Worm (Caenorhabditis elegans) whole organism, young adult: ENCODE measurements around the gene ets-10.

Experiments
- B0261.1 ChIP-seq: sonication (generic microtip); optimal IDR thresholded peaks from 2 replicates; lab custom pipeline; 2016; ENCODE audit warnings: mild to moderate bottlenecking, missing genetic modification characterization, moderate library complexity, missing compliant biosample characterization
- C06A6.2 ChIP-seq: fragments of 200-800 bp; sonication (Bioruptor generic); conservative IDR thresholded peaks from 2 replicates; pipeline ENCODE4 v1.3.6; 2022; ENCODE audit warnings: missing genetic modification characterization, missing compliant biosample characterization
- F49E8.2 ChIP-seq: sonication (generic microtip); optimal IDR thresholded peaks from 3 replicates; lab custom pipeline; 2017; ENCODE audit warnings: missing genetic modification characterization, mild to moderate bottlenecking, missing compliant biosample characterization, antibody characterized with exemption, moderate library complexity; ENCODE audit not compliant: insufficient read depth
- F55B11.4 ChIP-seq: sonication (generic microtip); optimal IDR thresholded peaks from 2 replicates; lab custom pipeline; 2016; ENCODE audit warnings: missing compliant biosample characterization, missing genetic modification characterization, borderline replicate concordance; ENCODE audit not compliant: insufficient read depth
- K11D2.4 ChIP-seq: fragments of 200-800 bp; sonication (Bioruptor generic); IDR thresholded peaks from 2 replicates; pipeline ENCODE4 v1.3.6; 2022; ENCODE audit warnings: missing genetic modification reagents, missing genetic modification characterization, missing compliant biosample characterization
- Y95B8A.8 ChIP-seq: fragments of 200-800 bp; sonication (Bioruptor generic); IDR thresholded peaks from 2 replicates; pipeline ENCODE4 v1.3.6; 2022; ENCODE audit warnings: missing genetic modification reagents, missing genetic modification characterization, missing compliant biosample characterization
- bed-2 ChIP-seq: fragments of 200-800 bp; sonication (Bioruptor generic); IDR thresholded peaks from 2 replicates; pipeline ENCODE4 v1.3.6; 2022; ENCODE audit warnings: missing genetic modification reagents, missing genetic modification characterization, missing compliant biosample characterization
- ceh-100 ChIP-seq: fragments of 200-800 bp; sonication (Bioruptor generic); IDR thresholded peaks from 2 replicates; pipeline ENCODE4 v1.3.6; 2022; ENCODE audit warnings: missing genetic modification reagents, missing genetic modification characterization, missing compliant biosample characterization
- ceh-40 ChIP-seq: fragments of 200-800 bp; sonication (Bioruptor generic); IDR thresholded peaks from 2 replicates; pipeline ENCODE4 v1.3.6; 2022; ENCODE audit warnings: missing genetic modification characterization, missing compliant biosample characterization
- ceh-91 ChIP-seq: fragments of 200-800 bp; sonication (Bioruptor generic); IDR thresholded peaks from 2 replicates; pipeline ENCODE4 v1.3.6; 2022; ENCODE audit warnings: missing genetic modification reagents, missing genetic modification characterization, missing compliant biosample characterization
- die-1 ChIP-seq: sonication (generic microtip); optimal IDR thresholded peaks from 2 replicates; lab custom pipeline; 2016; ENCODE audit warnings: missing genotype, mild to moderate bottlenecking, missing genetic modification characterization, missing compliant biosample characterization
- dpl-1 ChIP-seq: fragments of 150-350 bp; optimal IDR thresholded peaks from 2 replicates; lab custom pipeline; 2014; ENCODE audit warnings: missing biosample characterization, missing genetic modification reagents, missing genetic modification characterization
- efl-1 ChIP-seq: fragments of 150-350 bp; optimal IDR thresholded peaks from 2 replicates; lab custom pipeline; 2014; ENCODE audit warnings: missing biosample characterization, missing genetic modification reagents, missing genetic modification characterization
- fkh-3 ChIP-seq: sonication (generic microtip); optimal IDR thresholded peaks from 2 replicates; lab custom pipeline; 2016; ENCODE audit warnings: mild to moderate bottlenecking, missing genetic modification characterization, missing compliant biosample characterization
- hlh-12 ChIP-seq: sonication (generic microtip); optimal IDR thresholded peaks from 2 replicates; lab custom pipeline; 2016; ENCODE audit warnings: missing genetic modification characterization, missing compliant biosample characterization
- hmg-1.2 ChIP-seq: fragments of 200-800 bp; sonication (Bioruptor generic); IDR thresholded peaks from 2 replicates; pipeline ENCODE4 v1.3.6; 2022; ENCODE audit warnings: missing genetic modification reagents, missing genetic modification characterization, missing compliant biosample characterization
- lin-35 ChIP-seq, 3 experiments: fragments of 150-350 bp in 2 of 3; sonication (generic microtip) in 1 of 3; optimal IDR thresholded peaks; 2 replicates each; lab custom pipeline; 2014 to 2018; ENCODE audit warnings: missing biosample characterization in 3 of 3, missing genetic modification characterization in 3 of 3, missing genetic modification reagents in 3 of 3
- lin-54 ChIP-seq: fragments of 200-800 bp; sonication (Bioruptor generic); optimal IDR thresholded peaks from 2 replicates; lab custom pipeline; 2018; ENCODE audit warnings: mild to moderate bottlenecking, missing genetic modification characterization, missing compliant biosample characterization
- lsy-27 ChIP-seq: sonication (generic microtip); optimal IDR thresholded peaks from 2 replicates; lab custom pipeline; 2017; ENCODE audit warnings: missing genetic modification characterization, mild to moderate bottlenecking, missing compliant biosample characterization, antibody characterized with exemption, missing genotype, borderline replicate concordance; ENCODE audit not compliant: insufficient read depth
- madf-3 ChIP-seq: fragments of 200-800 bp; sonication (Bioruptor generic); IDR thresholded peaks from 2 replicates; pipeline ENCODE4 v1.3.6; 2022; ENCODE audit warnings: missing genetic modification reagents, missing genetic modification characterization, missing compliant biosample characterization
- madf-6 ChIP-seq: fragments of 200-800 bp; sonication (Bioruptor generic); IDR thresholded peaks from 2 replicates; pipeline ENCODE4 v1.3.6; 2022; ENCODE audit warnings: missing genetic modification reagents, missing genetic modification characterization, missing compliant biosample characterization
- mcd-1 ChIP-seq: fragments of 200-800 bp; sonication (Bioruptor generic); IDR thresholded peaks from 2 replicates; pipeline ENCODE4 v1.3.6; 2022; ENCODE audit warnings: missing genetic modification reagents, missing genetic modification characterization, missing compliant biosample characterization
- mel-28 ChIP-seq: sonication (generic microtip); optimal IDR thresholded peaks from 2 replicates; lab custom pipeline; 2016; ENCODE audit warnings: borderline replicate concordance, mild to moderate bottlenecking, missing genetic modification characterization, missing compliant biosample characterization
- mxl-1 ChIP-seq: sonication (generic microtip); optimal IDR thresholded peaks from 2 replicates; lab custom pipeline; 2016; ENCODE audit warnings: missing genetic modification characterization, missing compliant biosample characterization
- nfya-2 ChIP-seq: fragments of 200-800 bp; sonication (Bioruptor generic); IDR thresholded peaks from 2 replicates; pipeline ENCODE4 v1.3.6; 2022; ENCODE audit warnings: missing genetic modification reagents, missing genetic modification characterization, missing compliant biosample characterization
- nfyb-1 ChIP-seq: fragments of 200-800 bp; sonication (Bioruptor generic); IDR thresholded peaks from 2 replicates; pipeline ENCODE4 v1.3.6; 2022; ENCODE audit warnings: missing genetic modification reagents, missing genetic modification characterization, missing compliant biosample characterization
- nhr-120 ChIP-seq: fragments of 200-800 bp; sonication (Bioruptor generic); IDR thresholded peaks from 2 replicates; pipeline ENCODE4 v1.3.6; 2022; ENCODE audit warnings: missing genetic modification characterization, missing compliant biosample characterization
- nhr-179 ChIP-seq: sonication (generic microtip); optimal IDR thresholded peaks from 2 replicates; lab custom pipeline; 2016; ENCODE audit warnings: mild to moderate bottlenecking, missing genetic modification characterization, missing compliant biosample characterization
- nhr-80 ChIP-seq: sonication (generic microtip); optimal IDR thresholded peaks from 2 replicates; lab custom pipeline; 2016; ENCODE audit warnings: missing genetic modification characterization, missing compliant biosample characterization
- nhr-90 ChIP-seq: sonication (generic microtip); optimal IDR thresholded peaks from 2 replicates; lab custom pipeline; 2016; ENCODE audit warnings: missing genotype, mild to moderate bottlenecking, missing genetic modification characterization, missing compliant biosample characterization
- rcor-1 ChIP-seq: fragments of 200-800 bp; sonication (Bioruptor generic); IDR thresholded peaks from 2 replicates; pipeline ENCODE4 v1.3.6; 2022; ENCODE audit warnings: missing genetic modification reagents, missing genetic modification characterization, missing compliant biosample characterization
- snpc-1.3 ChIP-seq: sonication (generic microtip); optimal IDR thresholded peaks from 2 replicates; lab custom pipeline; 2017; ENCODE audit warnings: missing genetic modification characterization, mild to moderate bottlenecking, missing compliant biosample characterization, antibody characterized with exemption, moderate library complexity, missing genotype, missing genetic modification reagents; ENCODE audit not compliant: insufficient read depth
- snpc-3.4 ChIP-seq: sonication (generic microtip); optimal IDR thresholded peaks from 2 replicates; lab custom pipeline; 2017; ENCODE audit warnings: missing genetic modification characterization, mild to moderate bottlenecking, missing compliant biosample characterization, antibody characterized with exemption, moderate library complexity, missing genotype, missing genetic modification reagents
- somi-1 ChIP-seq: fragments of 200-800 bp; sonication (Bioruptor generic); optimal IDR thresholded peaks from 2 replicates; lab custom pipeline; 2018; ENCODE audit warnings: mild to moderate bottlenecking, missing genetic modification characterization, missing compliant biosample characterization
- tlf-1 ChIP-seq: fragments of 200-800 bp; sonication (Bioruptor generic); optimal IDR thresholded peaks from 2 replicates; lab custom pipeline; 2018; ENCODE audit warnings: mild to moderate bottlenecking, missing genetic modification characterization, missing compliant biosample characterization
- unc-130 ChIP-seq: sonication (generic microtip); optimal IDR thresholded peaks from 2 replicates; lab custom pipeline; 2016; ENCODE audit warnings: missing genetic modification reagents, missing genetic modification characterization, missing compliant biosample characterization
- unc-62 ChIP-seq: fragments of 150-350 bp; optimal IDR thresholded peaks from 2 replicates; lab custom pipeline; 2014; ENCODE audit warnings: missing biosample characterization, missing genetic modification reagents, missing genetic modification characterization
- zim-3 ChIP-seq: sonication (generic microtip); optimal IDR thresholded peaks from 2 replicates; lab custom pipeline; 2017; ENCODE audit warnings: mild to moderate bottlenecking, missing genetic modification characterization, moderate library complexity, missing compliant biosample characterization
- ztf-22 ChIP-seq: fragments of 200-800 bp; sonication (Bioruptor generic); optimal IDR thresholded peaks from 2 replicates; lab custom pipeline; 2018; ENCODE audit warnings: mild to moderate bottlenecking, missing genetic modification characterization, moderate library complexity, missing compliant biosample characterization
- ztf-3 ChIP-seq: fragments of 200-800 bp; sonication (Bioruptor generic); optimal IDR thresholded peaks from 2 replicates; lab custom pipeline; 2018; ENCODE audit warnings: mild to moderate bottlenecking, missing genetic modification characterization, missing compliant biosample characterization

The ets-10 gene

DNA sequence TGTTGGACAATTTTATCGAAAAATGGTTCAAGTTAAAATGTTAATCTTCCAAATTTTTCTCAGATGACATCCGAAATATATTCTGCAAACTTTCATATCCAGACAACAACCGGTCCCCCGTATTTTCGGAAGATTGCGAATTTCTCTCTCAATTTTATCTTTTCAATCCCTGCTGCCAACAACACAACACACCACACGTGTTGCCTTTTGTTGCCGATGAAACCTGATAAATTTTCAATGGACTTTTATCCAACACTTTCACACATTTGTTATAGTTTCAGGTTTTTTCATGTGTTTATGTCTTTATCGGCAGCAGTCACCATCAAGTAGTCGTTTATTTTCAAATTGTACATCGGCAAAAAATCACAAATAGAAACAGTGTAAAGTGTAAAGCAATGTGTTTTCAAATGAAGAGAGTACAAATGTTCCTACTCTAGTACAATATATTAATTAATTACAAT is 37.7 kb upstream of the ets-10 start (continued):
- TF ChIP-seq ztf-3 (GFP tag; lab: Kevin White, UChicago): no peak
- no peak for TF ChIP-seq madf-6 (GFP tag; lab: Robert Waterston, UW)
- no peak for TF ChIP-seq nhr-179 (tag; lab: Kevin White, UChicago)
- TF ChIP-seq ztf-22 (GFP tag; lab: Kevin White, UChicago): no peak
- peak; percentile 53 for TF ChIP-seq nhr-80 (tag; lab: Kevin White, UChicago)
- no peak for TF ChIP-seq nfya-2
- no peak for TF ChIP-seq die-1 (tag; lab: Kevin White, UChicago)
- no peak for TF ChIP-seq ceh-91 (GFP tag; lab: Robert Waterston, UW)
- TF ChIP-seq nhr-120 (GFP tag; lab: Robert Waterston, UW): no peak
- no peak for TF ChIP-seq mcd-1 (GFP tag; lab: Robert Waterston, UW)
- no peak for TF ChIP-seq mxl-1 (tag; lab: Kevin White, UChicago)
- no peak for TF ChIP-seq lin-54 (GFP tag; lab: Kevin White, UChicago)
- TF ChIP-seq snpc-1.3: no peak
- no peak for TF ChIP-seq lin-35 (GFP tag; optimal IDR thresholded peaks at IDR 0.05; lab: Kevin White, UChicago)
- TF ChIP-seq hmg-1.2: no peak
- TF ChIP-seq bed-2: no peak
- TF ChIP-seq ceh-100 (GFP tag; lab: Robert Waterston, UW): no peak
- TF ChIP-seq Y95B8A.8 (GFP tag; lab: Robert Waterston, UW): no peak
- TF ChIP-seq madf-3 (GFP tag; lab: Robert Waterston, UW): 0 out of 2 replicates have a peak, but pooled peaks have one; percentile 38
- TF ChIP-seq unc-130 (GFP tag; lab: Kevin White, UChicago): no peak
- TF ChIP-seq zim-3 (tag; lab: Kevin White, UChicago): no peak
- TF ChIP-seq dpl-1 (GFP tag; lab: Kevin White, UChicago): no peak
- TF ChIP-seq mel-28 (tag; lab: Kevin White, UChicago): no peak
- TF ChIP-seq snpc-3.4: no peak
- 0 out of 2 replicates have a peak, but pooled peaks have one; percentile 10 for TF ChIP-seq K11D2.4 (GFP tag; lab: Robert Waterston, UW)
- no peak for TF ChIP-seq efl-1
- TF ChIP-seq B0261.1 (tag; lab: Kevin White, UChicago): no peak
- no peak for TF ChIP-seq fkh-3 (tag; lab: Kevin White, UChicago)
- peak; percentile 49 for TF ChIP-seq tlf-1
- TF ChIP-seq F49E8.2 (tag; lab: Kevin White, UChicago): no peak
- peak; percentile 18 for TF ChIP-seq nhr-90 (tag; lab: Kevin White, UChicago)
- TF ChIP-seq F55B11.4 (tag; lab: Kevin White, UChicago): no peak
- no peak for TF ChIP-seq lsy-27 (tag; lab: Kevin White, UChicago)
- no peak for TF ChIP-seq unc-62
- TF ChIP-seq ceh-40 (GFP tag; lab: Robert Waterston, UW): no peak
- TF ChIP-seq somi-1 (GFP tag; lab: Kevin White, UChicago): peak; percentile 25
- no peak for TF ChIP-seq hlh-12
- TF ChIP-seq nfyb-1 (GFP tag; lab: Robert Waterston, UW): 0 out of 2 replicates have a peak, but pooled peaks have one; percentile 37
- TF ChIP-seq rcor-1: no peak
- 0 out of 2 replicates have a peak, but pooled peaks have one; percentile 38 for TF ChIP-seq C06A6.2 (GFP tag; lab: Robert Waterston, UW)
